Fruit fly (Drosophila melanogaster) whole organism, adult: ENCODE data around the gene CG10802.
A peak's percentile ranks its signal among the peaks of the same experiment; 100 is the strongest.

Experiments
- CG12768 ChIP-seq: fragments of 200-800 bp; sonication (Bioruptor generic); optimal IDR thresholded peaks from 2 replicates; lab custom pipeline; 2017; ENCODE audit warnings: missing biosample characterization, missing genetic modification characterization, mild to moderate bottlenecking, moderate library complexity, missing genetic modification reagents
- CG1620 ChIP-seq: fragments of 200-800 bp; sonication (Bioruptor generic); optimal IDR thresholded peaks from 2 replicates; lab custom pipeline; 2016; ENCODE audit warnings: missing biosample characterization, missing genetic modification characterization
- CG5204 ChIP-seq: fragments of 200-800 bp; sonication (Bioruptor generic); optimal IDR thresholded peaks from 2 replicates; lab custom pipeline; 2016; ENCODE audit warnings: missing biosample characterization, missing genetic modification characterization
- CG7045 ChIP-seq: fragments of 200-800 bp; sonication (Bioruptor generic); optimal IDR thresholded peaks from 2 replicates; lab custom pipeline; 2017; ENCODE audit warnings: missing biosample characterization, mild to moderate bottlenecking, missing genetic modification characterization
- Clk ChIP-seq: fragments of 200-800 bp; sonication (Bioruptor generic); optimal IDR thresholded peaks from 2 replicates; lab custom pipeline; 2017; ENCODE audit warnings: missing biosample characterization, missing genetic modification characterization
- Hr96 ChIP-seq: fragments of 200-800 bp; sonication (Bioruptor generic); optimal IDR thresholded peaks from 2 replicates; lab custom pipeline; 2016; ENCODE audit warnings: missing biosample characterization, missing genetic modification characterization
- Mnt ChIP-seq: fragments of 200-800 bp; sonication (Bioruptor generic); optimal IDR thresholded peaks from 2 replicates; lab custom pipeline; 2016; ENCODE audit warnings: missing biosample characterization, mild to moderate bottlenecking, missing genetic modification characterization
- cic ChIP-seq: fragments of 200-800 bp; sonication (Bioruptor generic); optimal IDR thresholded peaks from 2 replicates; lab custom pipeline; 2017; ENCODE audit warnings: missing biosample characterization, mild to moderate bottlenecking, missing genetic modification characterization, moderate library complexity
- cnc ChIP-seq, 2 experiments: fragments of >200 bp; optimal IDR thresholded peaks; 2 replicates each; lab custom pipeline; 2017
- kay ChIP-seq: fragments of 200-800 bp; sonication (Bioruptor generic); peaks from one replicate; lab custom pipeline; 2016; ENCODE audit warnings: missing biosample characterization, missing genetic modification characterization, borderline replicate concordance
- ovo ChIP-seq: fragments of 200-800 bp; sonication (Bioruptor generic); optimal IDR thresholded peaks from 2 replicates; lab custom pipeline; 2016; ENCODE audit warnings: missing biosample characterization, missing genetic modification characterization
- pad ChIP-seq: fragments of 200-800 bp; sonication (Bioruptor generic); optimal IDR thresholded peaks from 3 replicates; lab custom pipeline; 2017; ENCODE audit warnings: missing biosample characterization, missing genetic modification characterization, mild to moderate bottlenecking, moderate library complexity, missing genetic modification reagents
- toe ChIP-seq: fragments of 200-800 bp; sonication (Bioruptor generic); optimal IDR thresholded peaks from 2 replicates; lab custom pipeline; 2016; ENCODE audit warnings: missing biosample characterization, missing genetic modification characterization

dm6 chrX:3485304-3485703 is 2.5 kb downstream of the CG10802 start, which contains the start of the genes CG14270 and CG10803:
- TF ChIP-seq CG5204 (peak; percentile 8), Clk (GFP tag; lab: Kevin White, UChicago) (no peak), toe (GFP tag; lab: Kevin White, UChicago) (peak; percentile 22), kay (no peak), CG1620 (GFP tag; lab: Kevin White, UChicago) (no peak), cnc (optimal IDR thresholded peaks at IDR 0.05; lab: Kevin White, UChicago) (no peak), CG7045 (no peak), Mnt (GFP tag; lab: Kevin White, UChicago) (peak; percentile 63), pad (GFP tag; lab: Kevin White, UChicago) (no peak), Hr96 (GFP tag; lab: Kevin White, UChicago) (no peak), cic (GFP tag; lab: Kevin White, UChicago) (no peak), ovo (GFP tag; lab: Kevin White, UChicago) (no peak), CG12768 (GFP tag; lab: Kevin White, UChicago) (no peak)
